Fruit fly (Drosophila melanogaster) whole organism, prepupa: ENCODE measurements around the gene robl37BC.

Experiments used
- Blimp-1 ChIP-seq: fragments of 200-800 bp; sonication (Bioruptor generic); optimal IDR thresholded peaks from 3 replicates; lab custom pipeline; 2017; ENCODE audit warnings: missing biosample characterization, missing genetic modification characterization, mild to moderate bottlenecking, moderate library complexity, missing genetic modification reagents
- CG10631 ChIP-seq: fragments of 200-800 bp; sonication (Bioruptor generic); optimal IDR thresholded peaks from 2 replicates; lab custom pipeline; 2016; ENCODE audit warnings: missing biosample characterization, missing genetic modification characterization
- CG10669 ChIP-seq: fragments of 200-800 bp; sonication (Bioruptor generic); optimal IDR thresholded peaks from 3 replicates; lab custom pipeline; 2018; ENCODE audit warnings: missing biosample characterization, mild to moderate bottlenecking, missing genetic modification characterization, moderate library complexity
- CG11762 ChIP-seq: fragments of 200-800 bp; sonication (Bioruptor generic); optimal IDR thresholded peaks from 3 replicates; lab custom pipeline; 2016; ENCODE audit warnings: missing biosample characterization, missing genetic modification characterization; ENCODE audit not compliant: insufficient read depth
- CG11902 ChIP-seq: fragments of 200-800 bp; sonication (Bioruptor generic); optimal IDR thresholded peaks from 3 replicates; lab custom pipeline; 2016; ENCODE audit warnings: missing biosample characterization, missing genetic modification characterization
- CG15336 ChIP-seq: fragments of 200-800 bp; sonication (Bioruptor generic); IDR thresholded peaks from 2 replicates; pipeline ENCODE4 v1.3.6; 2022; ENCODE audit warnings: missing biosample characterization, missing genetic modification characterization
- CG16779 ChIP-seq: fragments of 200-800 bp; sonication (Bioruptor generic); optimal IDR thresholded peaks from 3 replicates; lab custom pipeline; 2017; ENCODE audit warnings: missing biosample characterization, mild to moderate bottlenecking, missing genetic modification characterization
- CG3032 ChIP-seq: fragments of 200-800 bp; optimal IDR thresholded peaks from 2 replicates; lab custom pipeline; 2019; ENCODE audit warnings: missing biosample characterization, mild to moderate bottlenecking, missing genetic modification characterization, moderate library complexity
- CG31627 ChIP-seq: fragments of 200-800 bp; sonication (Bioruptor generic); optimal IDR thresholded peaks from 3 replicates; lab custom pipeline; 2016; ENCODE audit warnings: missing biosample characterization, missing genetic modification characterization
- CG32006 ChIP-seq: fragments of 200-800 bp; sonication (Bioruptor generic); optimal IDR thresholded peaks from 3 replicates; lab custom pipeline; 2017; ENCODE audit warnings: missing biosample characterization, mild to moderate bottlenecking, missing genetic modification characterization
- CG34406 ChIP-seq: fragments of 200-800 bp; sonication (Bioruptor generic); optimal IDR thresholded peaks from 3 replicates; lab custom pipeline; 2016; ENCODE audit warnings: missing biosample characterization, missing genetic modification characterization
- CG3919 ChIP-seq: fragments of 200-800 bp; sonication (Bioruptor generic); optimal IDR thresholded peaks from 3 replicates; lab custom pipeline; 2016; ENCODE audit warnings: missing biosample characterization, missing genetic modification characterization
- CG6276 ChIP-seq: fragments of 200-800 bp; sonication (Bioruptor generic); optimal IDR thresholded peaks from 2 replicates; lab custom pipeline; 2017; ENCODE audit warnings: missing biosample characterization, mild to moderate bottlenecking, missing genetic modification characterization
- CG6808 ChIP-seq: fragments of 200-800 bp; sonication (Bioruptor generic); optimal IDR thresholded peaks from 3 replicates; lab custom pipeline; 2017; ENCODE audit warnings: missing biosample characterization, missing genetic modification characterization, mild to moderate bottlenecking, moderate library complexity, missing genetic modification reagents
- CG6854 ChIP-seq: fragments of 200-800 bp; sonication (Bioruptor generic); optimal IDR thresholded peaks from 2 replicates; lab custom pipeline; 2017; ENCODE audit warnings: missing biosample characterization, mild to moderate bottlenecking, missing genetic modification characterization
- CG8319 ChIP-seq: fragments of 200-800 bp; sonication (Bioruptor generic); optimal IDR thresholded peaks from 3 replicates; lab custom pipeline; 2016; ENCODE audit warnings: missing biosample characterization, missing genetic modification characterization
- CG9139 ChIP-seq: fragments of 200-800 bp; sonication (Bioruptor generic); optimal IDR thresholded peaks from 3 replicates; lab custom pipeline; 2017; ENCODE audit warnings: missing biosample characterization, mild to moderate bottlenecking, missing genetic modification characterization
- Eip75B ChIP-seq: fragments of 200-800 bp; sonication (Bioruptor generic); optimal IDR thresholded peaks from 3 replicates; lab custom pipeline; 2016; ENCODE audit warnings: missing biosample characterization, missing genetic modification characterization
- Eip78C ChIP-seq: fragments of 200-800 bp; sonication (Bioruptor generic); peaks from one replicate; lab custom pipeline; 2016; ENCODE audit warnings: missing biosample characterization, missing genetic modification characterization
- Ets96B ChIP-seq: fragments of 200-800 bp; optimal IDR thresholded peaks from 2 replicates; lab custom pipeline; 2019; ENCODE audit warnings: missing biosample characterization, mild to moderate bottlenecking, missing genetic modification characterization, moderate library complexity
- Hr38 ChIP-seq: sonication (Bioruptor generic); optimal IDR thresholded peaks from 2 replicates; lab custom pipeline; 2016; ENCODE audit warnings: missing biosample characterization, missing genetic modification characterization
- Hr39 ChIP-seq: fragments of 200-800 bp; sonication (Bioruptor generic); optimal IDR thresholded peaks from 2 replicates; lab custom pipeline; 2016; ENCODE audit warnings: missing biosample characterization, missing genetic modification characterization
- Hr4 ChIP-seq: fragments of 200-800 bp; sonication (Bioruptor generic); optimal IDR thresholded peaks from 3 replicates; lab custom pipeline; 2016; ENCODE audit warnings: missing biosample characterization, missing genetic modification characterization
- Lpt ChIP-seq: fragments of 200-800 bp; sonication (Bioruptor generic); optimal IDR thresholded peaks from 3 replicates; lab custom pipeline; 2016; ENCODE audit warnings: missing biosample characterization, missing genetic modification characterization
- Met ChIP-seq: fragments of 200-800 bp; sonication (Bioruptor generic); optimal IDR thresholded peaks from 3 replicates; lab custom pipeline; 2016; ENCODE audit warnings: missing biosample characterization, missing genetic modification characterization
- OdsH ChIP-seq: fragments of 200-800 bp; sonication (Bioruptor generic); optimal IDR thresholded peaks from 3 replicates; lab custom pipeline; 2016; ENCODE audit warnings: missing biosample characterization, missing genetic modification characterization
- Smox ChIP-seq: fragments of 200-800 bp; sonication (Bioruptor generic); optimal IDR thresholded peaks from 3 replicates; lab custom pipeline; 2016; ENCODE audit warnings: missing biosample characterization, missing genetic modification characterization
- Sox14 ChIP-seq: fragments of 200-800 bp; sonication (Bioruptor generic); optimal IDR thresholded peaks from 3 replicates; lab custom pipeline; 2016; ENCODE audit warnings: missing biosample characterization, missing genetic modification characterization
- Sox15 ChIP-seq: fragments of 200-800 bp; sonication (Bioruptor generic); optimal IDR thresholded peaks from 3 replicates; lab custom pipeline; 2016; ENCODE audit warnings: missing biosample characterization, missing genetic modification characterization
- achi ChIP-seq: fragments of 200-800 bp; sonication (Bioruptor generic); optimal IDR thresholded peaks from 3 replicates; lab custom pipeline; 2016; ENCODE audit warnings: missing biosample characterization, missing genetic modification characterization
- acj6 ChIP-seq: fragments of 200-800 bp; sonication (Bioruptor generic); optimal IDR thresholded peaks from 3 replicates; lab custom pipeline; 2016; ENCODE audit warnings: missing biosample characterization, missing genetic modification characterization
- cyc ChIP-seq: fragments of 200-800 bp; sonication (Bioruptor generic); optimal IDR thresholded peaks from 3 replicates; lab custom pipeline; 2016; ENCODE audit warnings: missing biosample characterization, missing genetic modification characterization
- dac ChIP-seq: fragments of 200-800 bp; sonication (Bioruptor generic); optimal IDR thresholded peaks from 2 replicates; lab custom pipeline; 2017; ENCODE audit warnings: missing biosample characterization, mild to moderate bottlenecking, missing genetic modification characterization
- dsx ChIP-seq: fragments of 200-800 bp; optimal IDR thresholded peaks from 3 replicates; lab custom pipeline; 2019; ENCODE audit warnings: missing biosample characterization, mild to moderate bottlenecking, missing genetic modification characterization, moderate library complexity; ENCODE audit not compliant: poor library complexity, severe bottlenecking
- esn ChIP-seq: fragments of 200-800 bp; sonication (Bioruptor generic); optimal IDR thresholded peaks from 2 replicates; lab custom pipeline; 2016; ENCODE audit warnings: missing biosample characterization, mild to moderate bottlenecking, missing genetic modification characterization, moderate library complexity
- fd59A ChIP-seq: fragments of 200-800 bp; sonication (Bioruptor generic); optimal IDR thresholded peaks from 2 replicates; lab custom pipeline; 2017; ENCODE audit warnings: missing biosample characterization, mild to moderate bottlenecking, missing genetic modification characterization, missing genetic modification reagents
- lz ChIP-seq: fragments of 200-800 bp; sonication (Bioruptor generic); optimal IDR thresholded peaks from 3 replicates; lab custom pipeline; 2016; ENCODE audit warnings: missing biosample characterization, missing genetic modification characterization
- pdm3 ChIP-seq: fragments of 200-800 bp; sonication (Bioruptor generic); optimal IDR thresholded peaks from 3 replicates; lab custom pipeline; 2016; ENCODE audit warnings: missing biosample characterization, missing genetic modification characterization
- salr ChIP-seq, 2 experiments: fragments of 200-800 bp; sonication (Bioruptor generic); optimal IDR thresholded peaks; 3 replicates each; lab custom pipeline; 2016 to 2018; ENCODE audit warnings: missing biosample characterization in 2 of 2, missing genetic modification characterization in 2 of 2, mild to moderate bottlenecking in 1 of 2
- ss ChIP-seq, 2 experiments: fragments of 200-800 bp; sonication (Bioruptor generic); optimal IDR thresholded peaks; 2 replicates in 1 of 2; 3 replicates in 1 of 2; lab custom pipeline; 2017 to 2018; ENCODE audit warnings: mild to moderate bottlenecking in 2 of 2, missing biosample characterization in 2 of 2, missing genetic modification characterization in 2 of 2, moderate library complexity in 1 of 2
- svp ChIP-seq: fragments of 200-800 bp; sonication (Bioruptor generic); peaks from one replicate; lab custom pipeline; 2016; ENCODE audit warnings: missing biosample characterization, missing genetic modification characterization
- vri ChIP-seq: fragments of 200-800 bp; sonication (Bioruptor generic); optimal IDR thresholded peaks from 3 replicates; lab custom pipeline; 2016; ENCODE audit warnings: missing biosample characterization, mild to moderate bottlenecking, missing genetic modification characterization

robl37BC gene

dm6 chr2L:19018266-19018665, 7.6 kb downstream of the robl37BC start:
- TF ChIP-seq svp (GFP tag; lab: Kevin White, UChicago) (peak; percentile 13), CG34406 (GFP tag; lab: Kevin White, UChicago) (no peak)

- TF ChIP-seq CG8319 (GFP tag; lab: Kevin White, UChicago): no peak
- TF ChIP-seq CG16779 (tag; lab: Kevin White, UChicago): no peak
- TF ChIP-seq acj6 (GFP tag; lab: Kevin White, UChicago): no peak
- TF ChIP-seq CG6276 (GFP tag; lab: Kevin White, UChicago): no peak
- peak; percentile 29 for TF ChIP-seq lz (GFP tag; lab: Kevin White, UChicago)
- no peak for TF ChIP-seq cyc (GFP tag; lab: Kevin White, UChicago)
- TF ChIP-seq CG31627: no peak
- peak; percentile 5 for TF ChIP-seq CG3032 (tag; lab: Kevin White, UChicago)
- TF ChIP-seq Ets96B (tag; lab: Kevin White, UChicago): no peak
- peak; percentile 41 for TF ChIP-seq CG6808 (GFP tag; lab: Kevin White, UChicago)
- no peak for TF ChIP-seq CG10669
- TF ChIP-seq Lpt: no peak
- TF ChIP-seq CG11762 (GFP tag; lab: Kevin White, UChicago): no peak
- TF ChIP-seq svp (GFP tag; lab: Kevin White, UChicago): peak; percentile 62
- TF ChIP-seq vri: no peak
- peak; percentile 25 for TF ChIP-seq Met (GFP tag; lab: Kevin White, UChicago)
- peak; percentile 6 for TF ChIP-seq Hr39 (GFP tag; lab: Kevin White, UChicago)
- TF ChIP-seq dac (GFP tag; lab: Kevin White, UChicago): no peak
- no peak for TF ChIP-seq achi (GFP tag; lab: Kevin White, UChicago)
- TF ChIP-seq Smox (GFP tag; lab: Kevin White, UChicago): peak; percentile 26
- no peak for TF ChIP-seq pdm3
- TF ChIP-seq CG11902 (GFP tag; lab: Kevin White, UChicago): no peak
- TF ChIP-seq CG15336 (GFP tag; lab: Robert Waterston, UW): no peak
- peak in 1 of 2 experiments; percentile 1 for TF ChIP-seq salr (GFP tag; optimal IDR thresholded peaks at IDR 0.05; lab: Kevin White, UChicago)
- peak; percentile 45 for TF ChIP-seq CG32006 (GFP tag; lab: Kevin White, UChicago)
- no peak for TF ChIP-seq CG6854 (GFP tag; lab: Kevin White, UChicago)
- TF ChIP-seq Hr4 (GFP tag; lab: Kevin White, UChicago): peak; percentile 20
- TF ChIP-seq Hr38: no peak
- peak; percentile 21 for TF ChIP-seq esn (GFP tag; lab: Kevin White, UChicago)
- peak; percentile 30 for TF ChIP-seq CG10631 (GFP tag; lab: Kevin White, UChicago)
- no peak for TF ChIP-seq Sox15 (GFP tag; lab: Kevin White, UChicago)
- no peak for TF ChIP-seq ss (GFP tag; optimal IDR thresholded peaks at IDR 0.05; lab: Kevin White, UChicago)
- no peak for TF ChIP-seq CG3919 (GFP tag; lab: Kevin White, UChicago)
- TF ChIP-seq Eip75B (GFP tag; lab: Kevin White, UChicago): no peak
- no peak for TF ChIP-seq fd59A (GFP tag; lab: Kevin White, UChicago)
- no peak for TF ChIP-seq CG9139 (GFP tag; lab: Kevin White, UChicago)
- no peak for TF ChIP-seq Sox14 (GFP tag; lab: Kevin White, UChicago)
- no peak for TF ChIP-seq dsx
- TF ChIP-seq Blimp-1 (GFP tag; lab: Kevin White, UChicago): no peak
- TF ChIP-seq Eip78C (GFP tag; lab: Kevin White, UChicago): peak; percentile 66
- peak; percentile 8 for TF ChIP-seq OdsH (GFP tag; lab: Kevin White, UChicago)
Observed at dm6 chr2L:19019160-19019592, 8.5 kb downstream of the robl37BC start.
